Worm (Caenorhabditis elegans): Measurements from ENCODE around the gene glc-1.

glc-1 gene

DNA sequence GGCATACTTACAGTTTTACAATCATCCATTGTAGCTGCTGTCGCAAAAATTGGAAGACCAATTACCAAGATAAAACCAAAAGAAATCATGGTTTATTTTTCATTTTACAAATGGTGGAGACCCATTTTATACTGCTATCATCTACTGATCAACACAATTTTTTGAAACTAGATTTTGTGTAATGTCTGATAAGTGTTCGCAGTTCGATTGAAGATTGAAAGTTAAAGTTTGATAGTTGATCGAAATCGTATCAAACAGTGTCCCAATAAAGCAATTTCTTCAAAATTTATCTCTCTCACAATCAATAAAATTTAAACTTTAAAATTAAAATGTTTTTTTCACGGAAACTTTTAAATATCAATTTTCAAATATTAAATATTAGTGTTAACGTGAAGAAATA lies 51.7 kb downstream of the glc-1 start, which contains the start of gene T13F3.6:
Gene T13F3.6 (minus strand): TSS at position 101 of the 400 bp plus-strand sequence.
- TF ChIP-seq ceh-9 (tag; optimal IDR thresholded peaks at IDR 0.05) (no peak), mdl-1 (tag; optimal IDR thresholded peaks at IDR 0.05) (no peak), fkh-2 (tag; optimal IDR thresholded peaks at IDR 0.05) (no peak), lin-39 (tag; optimal IDR thresholded peaks at IDR 0.05) (no peak), sea-2 (GFP tag; optimal IDR thresholded peaks at IDR 0.05) (no peak), nhr-25 (tag; optimal IDR thresholded peaks at IDR 0.05) (no peak), nhr-43 (tag; optimal IDR thresholded peaks at IDR 0.05; ENCODE audit: poor library complexity, severe bottlenecking) (no peak), unc-62 (GFP tag; optimal IDR thresholded peaks at IDR 0.05) (no peak), daf-12 (tag; optimal IDR thresholded peaks at IDR 0.05) (no peak), pqm-1 (tag; optimal IDR thresholded peaks at IDR 0.05) (no peak), ZK546.5 (tag; optimal IDR thresholded peaks at IDR 0.05) (no peak), nhr-67 (tag; optimal IDR thresholded peaks at IDR 0.05) (no peak), nhr-11 (tag; optimal IDR thresholded peaks at IDR 0.05) (no peak), fos-1 (tag; optimal IDR thresholded peaks at IDR 0.05) (no peak), fkh-10 (GFP tag; optimal IDR thresholded peaks at IDR 0.05) (no peak), nfya-1 (tag; optimal IDR thresholded peaks at IDR 0.05; ENCODE audit: insufficient read depth) (no peak)

Data from whole organism, L3 larva.